Fruit fly (Drosophila melanogaster): Measurements from ENCODE around the gene Dfd.

The Dfd gene

dm6 chr3R:6791189-6791886 lies at the start of gene Dfd:
Gene Dfd, plus strand, starts transcription at chr3R:6791836.
- TF ChIP-seq noc (tag; optimal IDR thresholded peaks at IDR 0.05) = no peak

- no peak for TF ChIP-seq noc (tag; optimal IDR thresholded peaks at IDR 0.05)
Observed at dm6 chr3R:6741983-6742382, 49.7 kb upstream of the Dfd start, which contains the start of gene pb. Gene pb, minus strand, starts transcription at chr3R:6742063.

DNA sequence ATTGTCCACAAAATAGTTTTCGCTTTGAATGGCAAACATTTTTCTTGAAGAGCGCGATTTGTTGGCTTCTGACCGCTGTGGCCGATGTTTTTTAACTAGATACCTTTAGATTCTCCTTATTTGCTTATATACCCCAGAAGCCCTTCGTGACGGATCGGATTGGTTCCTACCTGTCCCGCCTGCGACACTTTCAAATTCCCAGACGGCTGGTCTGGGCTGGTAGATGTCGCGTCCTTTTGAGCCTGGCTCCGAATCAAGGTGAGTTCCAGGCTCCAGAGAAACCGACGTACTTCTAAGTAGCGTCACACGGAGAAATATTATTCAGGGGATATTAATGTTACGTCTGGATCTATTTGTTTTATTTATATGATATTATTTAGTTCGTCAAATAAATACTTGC lies 47.6 kb upstream of the Dfd start, which contains the start of gene zen2:
TSS of gene zen2 (minus strand) at position 101 of the 400 bp plus-strand sequence.
- no peak for TF ChIP-seq noc (tag; optimal IDR thresholded peaks at IDR 0.05)

DNA sequence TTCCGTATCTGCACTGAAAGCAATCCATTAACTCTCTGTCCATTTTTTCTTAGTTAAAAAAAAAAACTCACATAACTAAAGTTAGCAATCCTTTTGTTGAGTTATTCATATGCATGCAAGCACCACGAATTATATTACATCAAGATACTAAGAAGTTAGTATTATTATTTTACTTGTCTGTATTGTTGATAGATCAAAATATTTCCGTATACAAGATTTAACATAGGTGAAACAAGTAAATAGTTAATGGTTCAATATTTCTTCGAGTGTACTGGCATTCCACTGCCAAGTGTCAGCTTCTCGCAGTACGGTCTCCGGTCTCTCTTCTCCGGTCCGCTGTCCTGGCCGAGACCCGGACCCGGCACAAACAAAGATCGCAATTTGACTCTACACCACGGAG lies 45.4 kb upstream of the Dfd start:
- TF ChIP-seq noc (tag; optimal IDR thresholded peaks at IDR 0.05) = no peak

DNA sequence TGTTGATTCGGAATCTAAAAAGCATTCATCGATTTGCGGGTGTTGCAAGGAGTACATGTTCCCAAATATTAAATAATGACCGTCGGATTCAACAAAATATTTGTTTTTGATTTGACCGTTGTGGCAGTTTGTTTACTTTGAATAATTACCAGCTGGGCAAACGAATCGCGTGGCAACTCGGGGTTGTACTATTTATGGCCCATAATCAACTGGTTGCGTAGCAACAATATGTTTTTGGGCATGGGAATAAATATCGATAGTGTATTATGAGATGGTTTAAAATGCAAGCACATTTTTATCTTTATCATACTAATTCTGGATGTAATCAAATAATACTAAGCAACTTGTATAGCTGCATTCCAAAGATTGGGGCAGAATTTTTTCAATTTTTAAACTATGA lies 43.7 kb upstream of the Dfd start, which contains the start of gene CG34297:
TSS of gene CG34297 (minus strand) at position 101 of the 400 bp plus-strand sequence.
- no peak for TF ChIP-seq noc (tag; optimal IDR thresholded peaks at IDR 0.05)

dm6 chr3R:6751467-6752155 lies 40.0 kb upstream of the Dfd start:
- no peak for TF ChIP-seq noc (tag; optimal IDR thresholded peaks at IDR 0.05)

- no peak for TF ChIP-seq noc (tag; optimal IDR thresholded peaks at IDR 0.05)
Observed at dm6 chr3R:6754104-6754951, 37.3 kb upstream of the Dfd start, which contains the start of gene zen. Gene zen, minus strand, starts transcription at chr3R:6754194.

DNA sequence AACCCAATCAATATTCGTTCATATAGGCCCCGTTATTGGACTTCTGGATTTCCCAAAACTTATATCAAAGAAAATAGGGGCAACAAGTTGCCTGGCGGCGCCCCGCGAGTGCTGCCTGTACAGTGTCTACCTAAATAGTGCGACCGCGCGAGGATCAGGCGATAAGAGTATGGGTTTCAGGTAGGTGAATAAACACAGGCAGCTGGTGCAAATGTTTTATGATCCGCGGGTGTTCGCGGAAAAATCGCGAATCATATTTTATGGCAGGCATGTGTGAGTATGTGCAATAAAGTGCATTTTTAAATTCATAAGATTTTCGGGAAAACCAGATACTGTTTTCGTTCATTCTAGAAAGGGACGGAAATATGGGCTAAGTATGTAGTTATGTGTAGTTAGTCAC lies 36.2 kb upstream of the Dfd start:
- TF ChIP-seq noc (tag; optimal IDR thresholded peaks at IDR 0.05) = no peak

dm6 chr3R:6759419-6759818 lies 32.2 kb upstream of the Dfd start, which contains the start of gene bcd:
Gene bcd, minus strand, starts transcription at chr3R:6759466.
- no peak for TF ChIP-seq noc (tag; optimal IDR thresholded peaks at IDR 0.05)

DNA sequence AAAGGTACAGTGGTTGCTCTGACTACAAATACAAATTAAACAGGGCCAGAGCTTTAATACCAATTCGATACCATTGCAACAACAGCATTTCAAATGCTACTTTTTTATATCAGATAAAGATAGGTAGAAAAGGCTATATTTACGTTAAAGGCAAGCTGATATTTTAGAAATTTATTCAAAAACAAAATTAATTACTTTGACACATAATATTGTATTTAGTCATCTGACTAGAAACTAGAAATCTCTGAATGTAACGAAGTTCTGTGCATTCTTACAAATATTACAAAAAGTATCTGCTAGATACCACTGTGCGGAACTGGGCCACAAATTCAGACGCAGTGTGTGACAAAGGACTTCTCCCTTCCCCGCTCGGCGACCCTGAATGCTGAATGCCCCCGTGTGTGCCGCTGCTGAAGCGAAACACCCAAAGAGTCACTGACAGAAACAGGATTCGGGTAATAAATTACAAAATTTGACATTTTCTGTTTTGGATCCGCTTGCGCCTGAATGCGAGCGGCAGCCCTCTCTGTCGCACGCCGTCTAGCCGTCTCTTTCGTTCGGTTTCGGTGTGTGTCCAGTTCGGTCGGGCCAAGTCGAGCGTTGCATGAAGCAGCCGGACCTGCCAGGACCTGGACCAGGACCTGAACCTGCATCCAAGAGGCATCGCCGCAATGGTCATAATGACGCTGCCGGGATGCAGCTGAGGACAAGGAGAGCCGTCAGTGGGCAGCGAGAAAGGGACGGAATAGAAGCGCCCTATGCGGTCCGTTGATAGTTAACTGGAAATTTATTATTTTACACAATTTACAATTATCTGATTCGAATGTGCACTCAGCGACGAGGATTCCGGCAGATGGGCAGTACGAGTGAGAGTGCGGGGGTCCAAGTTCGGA lies 30.6 kb upstream of the Dfd start:
- TF ChIP-seq noc (tag; optimal IDR thresholded peaks at IDR 0.05) = no peak

DNA sequence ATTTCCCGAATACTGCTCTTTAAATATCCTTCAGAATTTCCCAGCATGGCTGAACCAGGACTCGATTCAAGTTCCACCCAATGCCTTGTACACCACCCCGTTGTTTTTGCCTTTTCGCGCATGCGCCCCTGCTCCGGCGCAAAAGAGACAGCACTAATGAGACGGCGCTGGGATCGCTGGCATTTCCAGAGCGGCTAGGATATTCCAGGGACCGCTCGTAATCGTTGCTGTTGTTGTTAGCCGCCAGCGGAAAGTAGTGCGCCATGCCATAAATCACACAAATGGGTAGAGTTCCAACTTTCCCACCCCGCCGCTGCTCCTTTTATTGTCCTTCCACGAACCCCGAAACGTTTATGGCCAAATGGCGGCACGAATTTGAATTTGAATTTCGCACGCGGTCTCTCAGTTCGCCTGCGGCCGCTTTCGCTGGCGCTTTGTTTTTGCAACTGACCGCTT lies 29.4 kb upstream of the Dfd start, which contains the start of gene Ama:
TSS of gene Ama (plus strand) at position 406 of the 456 bp plus-strand sequence.
- TF ChIP-seq noc (tag; optimal IDR thresholded peaks at IDR 0.05) = no peak

DNA sequence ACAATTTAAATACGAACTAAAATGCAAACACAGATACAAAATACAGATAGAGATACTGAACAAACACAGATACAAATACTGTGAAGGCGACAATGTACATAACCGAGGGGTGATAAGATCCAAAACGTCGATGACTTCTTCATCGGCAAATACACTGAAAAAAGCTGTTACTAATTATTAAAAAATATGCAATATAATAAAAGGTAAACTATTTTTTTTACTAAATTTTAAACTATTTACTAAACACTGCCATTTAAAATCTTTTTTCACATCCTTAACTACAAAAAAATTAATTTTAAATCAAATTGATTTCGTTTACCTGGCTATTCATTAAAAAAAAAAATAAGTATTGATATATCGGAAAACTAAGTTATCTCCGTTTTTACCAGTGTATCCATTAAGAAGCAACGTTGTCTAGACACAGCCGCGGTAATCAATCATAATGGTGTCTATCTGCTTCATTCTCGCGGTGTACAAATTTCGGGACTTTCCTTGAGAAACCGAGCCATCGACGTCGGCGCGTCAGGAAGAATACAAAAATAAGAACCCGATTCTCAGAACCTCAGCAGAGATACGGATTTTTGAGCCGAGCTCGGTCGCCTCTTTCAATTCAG lies 28.7 kb upstream of the Dfd start:
- TF ChIP-seq noc (tag; optimal IDR thresholded peaks at IDR 0.05) = peak; percentile 16

DNA sequence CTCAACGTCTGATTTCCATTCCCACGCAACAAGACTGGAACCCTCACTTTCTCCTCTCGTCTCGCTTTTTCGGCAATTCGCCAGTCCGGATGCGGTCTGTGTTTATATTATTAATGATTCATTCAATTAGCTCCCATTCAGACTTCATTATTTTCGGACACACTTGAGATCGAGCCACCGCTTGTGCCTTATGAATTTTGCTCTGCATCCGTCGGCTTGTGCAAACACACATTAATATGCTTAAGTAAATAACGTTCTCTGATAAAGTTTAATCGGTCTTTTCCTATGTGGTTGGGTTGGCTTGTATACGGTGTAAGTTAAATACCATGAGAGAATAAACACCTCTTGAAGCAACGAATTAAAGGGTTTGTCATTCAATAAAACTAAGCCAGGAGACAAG lies 26.8 kb upstream of the Dfd start:
- no peak for TF ChIP-seq noc (tag; optimal IDR thresholded peaks at IDR 0.05)

dm6 chr3R:6766171-6766591 lies 25.5 kb upstream of the Dfd start:
- TF ChIP-seq noc (tag; optimal IDR thresholded peaks at IDR 0.05) = no peak

Measured in whole organism, larva.